Fruit fly (Drosophila melanogaster): ENCODE results near the gene ND-PDSW.

dm6 chr2L:3484759-3485158, 18.8 kb downstream of the ND-PDSW start:
- TF ChIP-seq bab1 (GFP tag; optimal IDR thresholded peaks at IDR 0.05) (no peak), cic (GFP tag; optimal IDR thresholded peaks at IDR 0.05) (no peak), pad (GFP tag; optimal IDR thresholded peaks at IDR 0.05) (no peak), Hr96 (GFP tag; optimal IDR thresholded peaks at IDR 0.05) (no peak), CG5204 (GFP tag; optimal IDR thresholded peaks at IDR 0.05) (no peak), Clk (GFP tag; optimal IDR thresholded peaks at IDR 0.05) (no peak)
